Fruit fly (Drosophila melanogaster) S2 (cell line): ENCODE data around the gene DopEcR.

Experiments used
- CG8478 ChIP-seq: fragments of >200 bp; optimal IDR thresholded peaks from 2 replicates; lab custom pipeline; 2018
- CTCF ChIP-seq, 2 experiments: fragments of >200 bp; optimal IDR thresholded peaks; 2 replicates each; lab custom pipeline; 2018

DNA sequence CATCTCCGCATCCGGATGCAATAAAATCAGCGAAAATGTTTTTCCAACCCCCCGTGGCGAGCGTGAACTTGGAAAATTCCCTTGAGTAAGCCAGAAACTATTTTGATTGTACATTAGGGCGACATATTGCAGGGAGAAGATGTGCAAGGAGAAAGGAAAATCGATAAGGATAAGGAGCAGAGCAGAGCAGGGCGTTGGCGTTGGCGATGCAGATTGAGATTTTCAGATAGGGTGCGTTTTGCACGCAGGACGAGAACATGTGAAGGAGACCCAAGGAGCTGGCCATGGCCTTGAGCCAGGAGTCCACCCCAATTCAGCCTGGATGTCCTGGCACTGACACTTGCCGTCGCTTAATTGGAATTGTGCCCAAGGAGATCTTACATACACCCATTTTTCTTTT, 23.2 kb downstream of the DopEcR start:
- TF ChIP-seq CG8478 (lab: Kevin White, UChicago): no peak
- TF ChIP-seq CTCF (optimal IDR thresholded peaks at IDR 0.05; lab: Kevin White, UChicago): no peak
